Worm (Caenorhabditis elegans) whole organism, early embryonic: ENCODE results near the gene eif-3.D.

ENCODE experiments used
- B0310.2 ChIP-seq: sonication (generic microtip); optimal IDR thresholded peaks from 2 replicates; lab custom pipeline; 2016; ENCODE audit warnings: mild to moderate bottlenecking, missing genetic modification characterization, missing compliant biosample characterization
- F13C5.2 ChIP-seq: sonication (generic microtip); optimal IDR thresholded peaks from 2 replicates; lab custom pipeline; 2017; ENCODE audit warnings: mild to moderate bottlenecking, missing genetic modification characterization, inconsistent platforms, missing compliant biosample characterization
- aly-1 ChIP-seq: sonication (generic microtip); optimal IDR thresholded peaks from 2 replicates; lab custom pipeline; 2016; ENCODE audit warnings: missing genetic modification characterization, missing compliant biosample characterization
- ama-1 ChIP-seq: fragments of 150-350 bp; optimal IDR thresholded peaks from 2 replicates; lab custom pipeline; 2014
- ceh-13 ChIP-seq: fragments of 200-800 bp; sonication (Bioruptor generic); optimal IDR thresholded peaks from 2 replicates; lab custom pipeline; 2018; ENCODE audit warnings: mild to moderate bottlenecking, missing genetic modification characterization, missing compliant biosample characterization
- ceh-36 ChIP-seq: sonication (generic microtip); optimal IDR thresholded peaks from 2 replicates; lab custom pipeline; 2016; ENCODE audit warnings: missing genetic modification characterization, inconsistent platforms, missing compliant biosample characterization
- ets-7 ChIP-seq: sonication (generic microtip); optimal IDR thresholded peaks from 2 replicates; lab custom pipeline; 2016; ENCODE audit warnings: missing genotype, missing genetic modification characterization, missing compliant biosample characterization
- flt-1 ChIP-seq: fragments of 200-800 bp; sonication (Bioruptor generic); IDR thresholded peaks from 2 replicates; pipeline ENCODE4 v1.3.6; 2022; ENCODE audit warnings: missing genetic modification characterization, missing compliant biosample characterization
- hmbx-1 ChIP-seq: sonication (generic microtip); optimal IDR thresholded peaks from 2 replicates; lab custom pipeline; 2016; ENCODE audit warnings: mild to moderate bottlenecking, missing genetic modification characterization, missing compliant biosample characterization
- hmg-4 ChIP-seq: fragments of 200-800 bp; sonication (Bioruptor generic); optimal IDR thresholded peaks from 2 replicates; lab custom pipeline; 2018; ENCODE audit warnings: mild to moderate bottlenecking, missing genetic modification characterization, missing compliant biosample characterization
- hnd-1 ChIP-seq: sonication (generic microtip); optimal IDR thresholded peaks from 2 replicates; lab custom pipeline; 2016; ENCODE audit warnings: missing genetic modification characterization, missing compliant biosample characterization
- pes-1 ChIP-seq: fragments of 200-800 bp; sonication (Bioruptor generic); IDR thresholded peaks from 2 replicates; pipeline ENCODE4 v1.3.6; 2022; ENCODE audit warnings: missing genetic modification reagents, missing genetic modification characterization, missing compliant biosample characterization
- scrt-1 ChIP-seq: fragments of 200-800 bp; sonication (Bioruptor generic); IDR thresholded peaks from 2 replicates; pipeline ENCODE4 v1.3.6; 2022; ENCODE audit warnings: missing genetic modification characterization, missing compliant biosample characterization
- sea-1 ChIP-seq: fragments of 200-800 bp; sonication (Bioruptor generic); conservative IDR thresholded peaks from 2 replicates; pipeline ENCODE4 v1.3.6; 2022; ENCODE audit warnings: missing genetic modification characterization, missing compliant biosample characterization
- tbx-11 ChIP-seq: fragments of 200-800 bp; sonication (Bioruptor generic); IDR thresholded peaks from 2 replicates; pipeline ENCODE4 v1.3.6; 2022; ENCODE audit warnings: missing genetic modification characterization, missing compliant biosample characterization
- tbx-37 ChIP-seq: fragments of 200-800 bp; sonication (Bioruptor generic); conservative IDR thresholded peaks from 2 replicates; pipeline ENCODE4 v1.3.6; 2022; ENCODE audit warnings: missing genetic modification reagents, missing genetic modification characterization, missing compliant biosample characterization
- tra-4 ChIP-seq: sonication (generic microtip); optimal IDR thresholded peaks from 2 replicates; lab custom pipeline; 2017; ENCODE audit warnings: missing genetic modification characterization, missing compliant biosample characterization

Gene eif-3.D

DNA sequence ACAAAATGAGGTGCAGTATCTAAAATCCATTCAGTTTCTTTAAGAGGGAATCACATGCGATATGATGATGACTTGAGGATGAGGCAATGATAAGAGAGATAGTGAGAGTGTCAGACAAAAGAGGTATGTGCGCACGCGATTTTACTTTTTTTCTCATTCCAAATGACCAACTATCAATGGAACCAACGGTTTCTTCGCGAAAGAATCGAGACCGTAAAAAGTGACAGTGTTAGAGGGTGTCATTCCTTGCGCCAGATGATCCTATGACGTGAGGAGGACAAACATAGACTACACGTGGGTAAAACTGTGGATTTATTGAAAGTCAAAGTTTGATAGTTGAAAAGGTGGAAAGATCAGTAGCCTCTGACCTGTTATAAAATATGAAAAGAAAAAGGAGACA lies 12.4 kb upstream of the eif-3.D start:
- no peak for TF ChIP-seq tra-4 (tag; lab: Kevin White, UChicago)
- no peak for TF ChIP-seq F13C5.2 (tag; lab: Kevin White, UChicago)
- no peak for TF ChIP-seq sea-1 (GFP tag; lab: Robert Waterston, UW)
- no peak for TF ChIP-seq ceh-13
- no peak for TF ChIP-seq flt-1
- TF ChIP-seq ets-7 (tag; lab: Kevin White, UChicago) = no peak
- TF ChIP-seq hnd-1 = no peak
- no peak for TF ChIP-seq tbx-11
- no peak for TF ChIP-seq scrt-1 (GFP tag; lab: Robert Waterston, UW)
- TF ChIP-seq pes-1 (GFP tag; lab: Robert Waterston, UW) = no peak
- TF ChIP-seq B0310.2 (tag; lab: Kevin White, UChicago) = no peak

DNA sequence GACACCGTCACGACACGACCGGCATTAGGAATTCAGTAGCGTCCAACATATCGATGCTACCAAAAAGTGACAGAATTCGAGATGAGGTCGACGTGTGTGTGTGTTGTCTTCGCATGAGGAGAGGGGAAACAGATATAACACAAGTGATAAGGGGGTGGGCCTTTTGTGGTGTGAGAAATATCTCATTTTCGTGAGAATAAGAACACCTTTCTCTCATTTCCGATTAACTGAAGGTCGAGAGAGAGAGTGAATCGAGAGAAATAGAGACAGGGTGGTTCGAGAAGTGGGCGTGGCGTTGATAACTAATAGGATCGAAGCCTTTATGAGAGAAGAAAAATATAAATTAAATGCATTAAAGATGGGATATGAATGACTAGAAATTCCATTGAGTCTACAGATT lies 11.8 kb upstream of the eif-3.D start:
- TF ChIP-seq tbx-37 (GFP tag; lab: Robert Waterston, UW) (no peak), tbx-11 (no peak), tra-4 (tag; lab: Kevin White, UChicago) (no peak), ceh-36 (tag; lab: Kevin White, UChicago) (no peak), hmg-4 (no peak)

ce11 chrIII:8981847-8982479 lies 10.6 kb upstream of the eif-3.D start, which contains the start of gene pde-2:
TSS of gene pde-2 (minus strand) at chrIII:8981897.
- no peak for TF ChIP-seq tra-4 (tag; lab: Kevin White, UChicago)

ce11 chrIII:8980892-8981291 lies 9.5 kb upstream of the eif-3.D start:
- no peak for TF ChIP-seq pes-1 (GFP tag; lab: Robert Waterston, UW)
- TF ChIP-seq B0310.2 (tag; lab: Kevin White, UChicago) = no peak
- TF ChIP-seq hmbx-1 (tag; lab: Kevin White, UChicago) = no peak
- no peak for TF ChIP-seq ets-7 (tag; lab: Kevin White, UChicago)
- TF ChIP-seq flt-1 = no peak
- no peak for TF ChIP-seq sea-1 (GFP tag; lab: Robert Waterston, UW)
- no peak for TF ChIP-seq aly-1
- TF ChIP-seq ceh-36 (tag; lab: Kevin White, UChicago) = no peak

ce11 chrIII:8978512-8979352 lies 7.4 kb upstream of the eif-3.D start:
- TF ChIP-seq scrt-1 (GFP tag; lab: Robert Waterston, UW) = no peak
- no peak for TF ChIP-seq tra-4 (tag; lab: Kevin White, UChicago)
- TF ChIP-seq aly-1 = no peak
- no peak for TF ChIP-seq hmg-4
- TF ChIP-seq sea-1 (GFP tag; lab: Robert Waterston, UW) = no peak
- no peak for TF ChIP-seq ama-1 (lab: Kevin White, UChicago)
- TF ChIP-seq tbx-37 (GFP tag; lab: Robert Waterston, UW) = no peak
- TF ChIP-seq F13C5.2 (tag; lab: Kevin White, UChicago) = no peak
- no peak for TF ChIP-seq ceh-13
- TF ChIP-seq pes-1 (GFP tag; lab: Robert Waterston, UW) = no peak
- TF ChIP-seq B0310.2 (tag; lab: Kevin White, UChicago) = no peak
- TF ChIP-seq hmbx-1 (tag; lab: Kevin White, UChicago) = no peak
- no peak for TF ChIP-seq ets-7 (tag; lab: Kevin White, UChicago)
- no peak for TF ChIP-seq tbx-11
- no peak for TF ChIP-seq hnd-1
- no peak for TF ChIP-seq flt-1
- no peak for TF ChIP-seq ceh-36 (tag; lab: Kevin White, UChicago)

DNA sequence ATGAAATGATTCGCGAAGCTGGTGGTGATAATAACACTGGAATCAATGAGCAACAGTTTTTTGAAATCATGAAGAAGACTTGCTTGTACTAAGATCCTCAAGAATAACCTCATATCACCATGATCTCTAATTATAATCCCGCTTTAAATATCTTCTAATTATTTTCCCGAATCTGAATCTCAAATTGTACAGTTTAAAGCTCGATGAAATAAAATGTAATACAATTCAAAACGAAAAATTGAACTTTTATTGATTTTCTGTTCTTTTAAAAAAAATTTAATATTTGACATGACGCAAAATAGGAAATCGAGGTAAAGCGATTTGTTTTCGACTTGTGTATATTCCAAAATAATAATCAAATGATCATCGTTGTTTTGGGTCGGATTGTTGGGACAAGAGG lies 3.5 kb upstream of the eif-3.D start:
- TF ChIP-seq flt-1 (no peak), pes-1 (GFP tag; lab: Robert Waterston, UW) (no peak), ets-7 (tag; lab: Kevin White, UChicago) (no peak), F13C5.2 (tag; lab: Kevin White, UChicago) (no peak), B0310.2 (tag; lab: Kevin White, UChicago) (no peak), sea-1 (GFP tag; lab: Robert Waterston, UW) (no peak), tra-4 (tag; lab: Kevin White, UChicago) (no peak), scrt-1 (GFP tag; lab: Robert Waterston, UW) (no peak)

ce11 chrIII:8973826-8974225 lies 2.4 kb upstream of the eif-3.D start, which contains the start of gene R08D7.5:
TSS of gene R08D7.5 (plus strand) at chrIII:8974126.
- TF ChIP-seq hmg-4 (no peak), B0310.2 (tag; lab: Kevin White, UChicago) (no peak), ceh-36 (tag; lab: Kevin White, UChicago) (no peak), tbx-37 (GFP tag; lab: Robert Waterston, UW) (no peak), hmbx-1 (tag; lab: Kevin White, UChicago) (no peak), tbx-11 (no peak), pes-1 (GFP tag; lab: Robert Waterston, UW) (no peak), ceh-13 (no peak), ets-7 (tag; lab: Kevin White, UChicago) (no peak), flt-1 (no peak), scrt-1 (GFP tag; lab: Robert Waterston, UW) (no peak), aly-1 (no peak), tra-4 (tag; lab: Kevin White, UChicago) (no peak), sea-1 (GFP tag; lab: Robert Waterston, UW) (no peak)
